Fruit fly (Drosophila melanogaster) whole organism, embryonic: Measurements from ENCODE around the gene cry.

Experiments used
- CG10209 ChIP-seq: fragments of 200-800 bp; sonication (Bioruptor generic); optimal IDR thresholded peaks from 3 replicates; lab custom pipeline; 2017; ENCODE audit warnings: missing biosample characterization, mild to moderate bottlenecking, missing genetic modification characterization, missing genetic modification reagents
- CG10366 ChIP-seq: fragments of 200-800 bp; sonication (Bioruptor generic); IDR thresholded peaks from 2 replicates; pipeline ENCODE4 v1.3.6; 2022; ENCODE audit warnings: missing biosample characterization, missing genetic modification characterization
- CG12299 ChIP-seq: fragments of 200-800 bp; sonication (Bioruptor generic); optimal IDR thresholded peaks from 2 replicates; lab custom pipeline; 2018; ENCODE audit warnings: missing biosample characterization, mild to moderate bottlenecking, missing genetic modification characterization
- CG12391 ChIP-seq: fragments of 200-800 bp; sonication (Bioruptor generic); optimal IDR thresholded peaks from 3 replicates; lab custom pipeline; 2018; ENCODE audit warnings: missing biosample characterization, mild to moderate bottlenecking, missing genetic modification characterization, moderate library complexity
- CG12744 ChIP-seq: fragments of 200-800 bp; sonication (Bioruptor generic); optimal IDR thresholded peaks from 2 replicates; lab custom pipeline; 2016; ENCODE audit warnings: missing biosample characterization, missing genetic modification characterization
- CG15073 ChIP-seq: fragments of 200-800 bp; sonication (Bioruptor generic); optimal IDR thresholded peaks from 2 replicates; lab custom pipeline; 2016; ENCODE audit warnings: missing biosample characterization, missing genetic modification characterization
- CG15269 ChIP-seq: fragments of 200-800 bp; sonication (Bioruptor generic); optimal IDR thresholded peaks from 2 replicates; lab custom pipeline; 2018; ENCODE audit warnings: missing biosample characterization, mild to moderate bottlenecking, missing genetic modification characterization, moderate library complexity
- CG17186 ChIP-seq: fragments of 200-800 bp; sonication (Bioruptor generic); optimal IDR thresholded peaks from 3 replicates; lab custom pipeline; 2017; ENCODE audit warnings: missing biosample characterization, missing genetic modification reagents, missing genetic modification characterization
- CG17385 ChIP-seq: fragments of 200-800 bp; sonication (Bioruptor generic); optimal IDR thresholded peaks from 3 replicates; lab custom pipeline; 2018; ENCODE audit warnings: missing biosample characterization, mild to moderate bottlenecking, missing genetic modification characterization
- CG17612 ChIP-seq: fragments of 200-800 bp; sonication (Bioruptor generic); IDR thresholded peaks from 2 replicates; pipeline ENCODE4 v1.3.6; 2022; ENCODE audit warnings: missing biosample characterization, missing genetic modification characterization
- CG2678 ChIP-seq: fragments of 200-800 bp; sonication (Bioruptor generic); optimal IDR thresholded peaks from 3 replicates; lab custom pipeline; 2019; ENCODE audit warnings: missing biosample characterization, mild to moderate bottlenecking, missing genetic modification characterization, moderate library complexity
- CG2712 ChIP-seq: fragments of 200-800 bp; optimal IDR thresholded peaks from 3 replicates; lab custom pipeline; 2019; ENCODE audit warnings: missing biosample characterization, mild to moderate bottlenecking, missing genetic modification characterization, moderate library complexity
- CG30431 ChIP-seq: fragments of 200-800 bp; sonication (Bioruptor generic); optimal IDR thresholded peaks from 2 replicates; lab custom pipeline; 2017; ENCODE audit warnings: missing biosample characterization, missing genetic modification characterization
- CG31224 ChIP-seq: fragments of 200-800 bp; sonication (Bioruptor generic); IDR thresholded peaks from 2 replicates; pipeline ENCODE4 v1.3.6; 2022; ENCODE audit warnings: missing biosample characterization, missing genetic modification characterization
- CG31441 ChIP-seq: fragments of 200-800 bp; sonication (Bioruptor generic); IDR thresholded peaks from 2 replicates; pipeline ENCODE4 v1.3.6; 2022; ENCODE audit warnings: missing biosample characterization, missing genetic modification characterization
- CG34224 ChIP-seq: fragments of 200-800 bp; sonication (Bioruptor generic); IDR thresholded peaks from 3 replicates; pipeline ENCODE4 v1.3.6; 2022; ENCODE audit warnings: missing biosample characterization, missing genetic modification characterization; ENCODE audit not compliant: partially characterized antibody
- CG4820 ChIP-seq: fragments of 200-800 bp; sonication (Bioruptor generic); optimal IDR thresholded peaks from 3 replicates; lab custom pipeline; 2016; ENCODE audit warnings: missing biosample characterization, missing genetic modification characterization
- CG6175 ChIP-seq: fragments of 200-800 bp; sonication (Bioruptor generic); IDR thresholded peaks from 3 replicates; pipeline ENCODE4 v1.3.6; 2022; ENCODE audit warnings: missing biosample characterization, missing genetic modification characterization
- CG6683 ChIP-seq: fragments of 200-800 bp; sonication (Bioruptor generic); optimal IDR thresholded peaks from 2 replicates; lab custom pipeline; 2017; ENCODE audit warnings: missing biosample characterization, mild to moderate bottlenecking, missing genetic modification characterization, missing genetic modification reagents
- CG7839 ChIP-seq: fragments of 200-800 bp; sonication (Bioruptor generic); optimal IDR thresholded peaks from 3 replicates; lab custom pipeline; 2018; ENCODE audit warnings: missing biosample characterization, mild to moderate bottlenecking, missing genetic modification characterization, moderate library complexity
- CG7928 ChIP-seq: fragments of 200-800 bp; sonication (Bioruptor generic); optimal IDR thresholded peaks from 2 replicates; lab custom pipeline; 2017; ENCODE audit warnings: missing biosample characterization, mild to moderate bottlenecking, missing genetic modification characterization
- CG9215 ChIP-seq: fragments of 200-800 bp; sonication (Bioruptor generic); IDR thresholded peaks from 2 replicates; pipeline ENCODE4 v1.3.6; 2022; ENCODE audit warnings: missing biosample characterization, missing genetic modification characterization
- CHES-1-like ChIP-seq: fragments of 200-800 bp; sonication (Bioruptor generic); optimal IDR thresholded peaks from 2 replicates; lab custom pipeline; 2016; ENCODE audit warnings: missing biosample characterization, missing genetic modification characterization
- CoRest ChIP-seq: fragments of 200-800 bp; sonication (Bioruptor generic); optimal IDR thresholded peaks from 3 replicates; lab custom pipeline; 2018; ENCODE audit warnings: missing biosample characterization, mild to moderate bottlenecking, missing genetic modification characterization, moderate library complexity
- E2f1 ChIP-seq: fragments of 200-800 bp; sonication (Bioruptor generic); IDR thresholded peaks from 2 replicates; pipeline ENCODE4 v1.3.6; 2022; ENCODE audit warnings: missing biosample characterization, missing genetic modification characterization
- Elba2 ChIP-seq: fragments of 200-800 bp; sonication (Bioruptor generic); optimal IDR thresholded peaks from 3 replicates; lab custom pipeline; 2016; ENCODE audit warnings: missing biosample characterization, missing genetic modification characterization
- HLH54F ChIP-seq: fragments of 200-800 bp; sonication (Bioruptor generic); optimal IDR thresholded peaks from 3 replicates; lab custom pipeline; 2016; ENCODE audit warnings: missing biosample characterization, missing genetic modification characterization
- Hsf ChIP-seq: fragments of 200-800 bp; sonication (Bioruptor generic); optimal IDR thresholded peaks from 3 replicates; lab custom pipeline; 2016; ENCODE audit warnings: missing biosample characterization, missing genetic modification characterization
- Max ChIP-seq: fragments of 200-800 bp; sonication (Bioruptor generic); optimal IDR thresholded peaks from 2 replicates; lab custom pipeline; 2016; ENCODE audit warnings: missing biosample characterization, mild to moderate bottlenecking, missing genetic modification characterization
- Neu2 ChIP-seq: fragments of 200-800 bp; sonication (Bioruptor generic); optimal IDR thresholded peaks from 3 replicates; lab custom pipeline; 2016; ENCODE audit warnings: missing biosample characterization, missing genetic modification characterization, borderline replicate concordance
- Ptx1 ChIP-seq: fragments of 200-800 bp; sonication (Bioruptor generic); IDR thresholded peaks from 2 replicates; pipeline ENCODE4 v1.3.6; 2022; ENCODE audit warnings: missing biosample characterization, missing genetic modification characterization
- ap ChIP-seq: fragments of 200-800 bp; sonication (Bioruptor generic); IDR thresholded peaks from 2 replicates; pipeline ENCODE4 v1.3.6; 2022; ENCODE audit warnings: missing biosample characterization, missing genetic modification characterization
- ato ChIP-seq: fragments of 200-800 bp; sonication (Bioruptor generic); IDR thresholded peaks from 2 replicates; pipeline ENCODE4 v1.3.6; 2022; ENCODE audit warnings: missing biosample characterization, missing genetic modification characterization; ENCODE audit not compliant: partially characterized antibody
- bsh ChIP-seq, 2 experiments: fragments of 200-800 bp; sonication (Bioruptor generic); optimal IDR thresholded peaks; 2 replicates each; lab custom pipeline; 2017 to 2018; ENCODE audit warnings: mild to moderate bottlenecking in 2 of 2, missing biosample characterization in 2 of 2, missing genetic modification characterization in 2 of 2, moderate library complexity in 1 of 2
- cato ChIP-seq: fragments of 200-800 bp; sonication (Bioruptor generic); optimal IDR thresholded peaks from 2 replicates; lab custom pipeline; 2016; ENCODE audit warnings: missing biosample characterization, missing genetic modification characterization, borderline replicate concordance
- esg ChIP-seq: fragments of 200-800 bp; sonication (Bioruptor generic); conservative IDR thresholded peaks from 2 replicates; pipeline ENCODE4 v1.3.6; 2022; ENCODE audit warnings: missing biosample characterization, missing genetic modification characterization
- fd3F ChIP-seq: fragments of 200-800 bp; sonication (Bioruptor generic); optimal IDR thresholded peaks from 2 replicates; lab custom pipeline; 2018; ENCODE audit warnings: missing biosample characterization, mild to moderate bottlenecking, missing genetic modification characterization, moderate library complexity
- fu2 ChIP-seq: fragments of 200-800 bp; sonication (Bioruptor generic); optimal IDR thresholded peaks from 2 replicates; lab custom pipeline; 2016; ENCODE audit warnings: missing biosample characterization, missing genetic modification characterization
- gce ChIP-seq: fragments of 200-800 bp; sonication (Bioruptor generic); IDR thresholded peaks from 3 replicates; pipeline ENCODE4 v1.3.6; 2022; ENCODE audit warnings: missing biosample characterization, missing genetic modification characterization
- gem ChIP-seq: fragments of 200-800 bp; sonication (Bioruptor generic); optimal IDR thresholded peaks from 2 replicates; lab custom pipeline; 2019; ENCODE audit warnings: missing biosample characterization, mild to moderate bottlenecking, missing genetic modification characterization, moderate library complexity
- kay ChIP-seq: fragments of 200-800 bp; sonication (Bioruptor generic); optimal IDR thresholded peaks from 2 replicates; lab custom pipeline; 2016; ENCODE audit warnings: missing biosample characterization, missing genetic modification characterization
- lab ChIP-seq: fragments of 200-800 bp; sonication (Bioruptor generic); optimal IDR thresholded peaks from 3 replicates; lab custom pipeline; 2017; ENCODE audit warnings: missing biosample characterization, missing genetic modification characterization, mild to moderate bottlenecking, moderate library complexity, missing genetic modification reagents
- lilli ChIP-seq: fragments of 200-800 bp; sonication (Bioruptor generic); optimal IDR thresholded peaks from 3 replicates; lab custom pipeline; 2016; ENCODE audit warnings: missing biosample characterization, missing genetic modification characterization
- lola ChIP-seq, 3 experiments: fragments of >200 bp in 2 of 3; fragments of 200-800 bp in 1 of 3; sonication (Bioruptor generic) in 1 of 3; optimal IDR thresholded peaks; 2 replicates each; lab custom pipeline; 2017 to 2019; ENCODE audit warnings: missing biosample characterization in 3 of 3, missing genetic modification characterization in 3 of 3, mild to moderate bottlenecking in 1 of 3, moderate library complexity in 1 of 3
- luna ChIP-seq: fragments of 200-800 bp; sonication (Bioruptor generic); optimal IDR thresholded peaks from 2 replicates; lab custom pipeline; 2016; ENCODE audit warnings: missing biosample characterization, missing genetic modification characterization
- oc ChIP-seq: fragments of 200-800 bp; sonication (Bioruptor generic); optimal IDR thresholded peaks from 2 replicates; lab custom pipeline; 2018; ENCODE audit warnings: missing biosample characterization, mild to moderate bottlenecking, missing genetic modification characterization, moderate library complexity
- peb ChIP-seq: fragments of 200-800 bp; sonication (Bioruptor generic); IDR thresholded peaks from 2 replicates; pipeline ENCODE4 v1.3.6; 2022; ENCODE audit warnings: missing biosample characterization, missing genetic modification characterization
- sr ChIP-seq: fragments of 200-800 bp; sonication (Bioruptor generic); IDR thresholded peaks from 3 replicates; pipeline ENCODE4 v1.3.6; 2022; ENCODE audit warnings: missing biosample characterization, missing genetic modification characterization

The cry gene

dm6 chr3R:19182848-19183247 lies 29.1 kb upstream of the cry start (continued):
- peak; percentile 35 for TF ChIP-seq lab (GFP tag; lab: Kevin White, UChicago)
- TF ChIP-seq CG10366, result no peak
- TF ChIP-seq gce (GFP tag; lab: Robert Waterston, UW), result peak; percentile 75; the same call in 1 of the 3 replicates
- peak; percentile 4 to 37 for TF ChIP-seq bsh (GFP tag; optimal IDR thresholded peaks at IDR 0.05; lab: Kevin White, UChicago)

DNA sequence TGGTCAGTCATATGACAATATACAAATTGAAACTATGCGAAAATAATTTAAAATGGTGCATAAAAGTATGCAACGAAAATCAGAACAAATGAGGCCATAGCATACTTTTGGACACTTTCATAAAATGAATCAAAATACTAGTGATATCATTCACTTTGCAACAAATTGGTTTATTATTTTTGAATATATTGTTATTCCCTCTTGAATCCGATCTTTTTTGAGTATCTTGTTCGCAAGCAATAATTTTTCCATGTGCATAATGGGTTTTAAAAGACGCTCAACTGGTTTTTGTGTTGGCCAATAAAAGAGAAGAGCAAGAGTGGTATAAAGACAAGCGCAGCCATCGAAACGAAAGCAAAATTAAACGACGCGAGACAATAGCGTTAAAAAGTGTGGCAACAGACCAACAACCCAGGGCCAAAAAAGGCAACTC lies 24.2 kb upstream of the cry start:
- TF ChIP-seq cato (GFP tag; lab: Kevin White, UChicago) (no peak), CG31224 (GFP tag; lab: Robert Waterston, UW) (no peak), CHES-1-like (GFP tag; lab: Kevin White, UChicago) (no peak), Hsf (peak; percentile 18), CG34224 (GFP tag; lab: Robert Waterston, UW) (no peak), fd3F (GFP tag; lab: Kevin White, UChicago) (peak; percentile 22), oc (tag; lab: Kevin White, UChicago) (no peak), bsh (GFP tag; optimal IDR thresholded peaks at IDR 0.05; lab: Kevin White, UChicago) (peak in 1 of 2 experiments; percentile 83), CG10209 (GFP tag; lab: Kevin White, UChicago) (peak; percentile 6), ato (no peak), CG15269 (tag; lab: Kevin White, UChicago) (peak; percentile 60), CG17186 (GFP tag; lab: Kevin White, UChicago) (no peak), CG12299 (tag; lab: Kevin White, UChicago) (no peak), ap (GFP tag; lab: Robert Waterston, UW) (no peak), CG2712 (tag; lab: Kevin White, UChicago) (peak; percentile 14), Max (no peak), Elba2 (GFP tag; lab: Kevin White, UChicago) (no peak), esg (GFP tag; lab: Robert Waterston, UW) (0 out of 2 replicates have a peak, but pooled peaks have one; percentile 9), Ptx1 (GFP tag; lab: Robert Waterston, UW) (no peak), CG9215 (GFP tag; lab: Robert Waterston, UW) (no peak), CG12391 (tag; lab: Kevin White, UChicago) (peak; percentile 19), CG4820 (no peak), CG6175 (GFP tag; lab: Robert Waterston, UW) (no peak), HLH54F (GFP tag; lab: Kevin White, UChicago) (no peak), CG17612 (peak; percentile 98), CG17385 (GFP tag; lab: Kevin White, UChicago) (peak; percentile 13), CoRest (tag; lab: Kevin White, UChicago) (peak; percentile 48), peb (GFP tag; lab: Robert Waterston, UW) (no peak), lilli (GFP tag; lab: Kevin White, UChicago) (peak; percentile 1), gem (tag; lab: Kevin White, UChicago) (peak; percentile 54), CG31441 (GFP tag; lab: Robert Waterston, UW) (0 out of 2 replicates have a peak, but pooled peaks have one; percentile 15), Neu2 (GFP tag; lab: Kevin White, UChicago) (no peak), CG12744 (GFP tag; lab: Kevin White, UChicago) (no peak), fu2 (GFP tag; lab: Kevin White, UChicago) (no peak), E2f1 (GFP tag; lab: Robert Waterston, UW) (no peak), CG2678 (tag; lab: Kevin White, UChicago) (peak; percentile 51), CG7928 (GFP tag; lab: Kevin White, UChicago) (no peak), CG30431 (GFP tag; lab: Kevin White, UChicago) (no peak), lola (GFP tag; optimal IDR thresholded peaks at IDR 0.05; lab: Kevin White, UChicago) (no peak), kay (no peak), CG6683 (GFP tag; lab: Kevin White, UChicago) (no peak), luna (GFP tag; lab: Kevin White, UChicago) (no peak), CG7839 (tag; lab: Kevin White, UChicago) (peak; percentile 3), CG15073 (no peak), sr (no peak)
